Worm (Caenorhabditis elegans) whole organism, young adult: ENCODE results near the gene farl-11.

Experiments used
- ama-1 ChIP-seq, 3 experiments: fragments of 150-350 bp in 1 of 3; sonication (generic microtip) in 2 of 3; optimal IDR thresholded peaks; 2 replicates each; lab custom pipeline; 2014 to 2018; ENCODE audit warnings: missing biosample characterization in 2 of 3, missing genetic modification characterization in 2 of 3, missing genetic modification reagents in 2 of 3
- ztf-28 ChIP-seq: fragments of 200-800 bp; sonication (Bioruptor generic); IDR thresholded peaks from 2 replicates; pipeline ENCODE4 v1.3.6; 2022; ENCODE audit warnings: missing genetic modification reagents, missing genetic modification characterization, missing compliant biosample characterization
- ztf-6 ChIP-seq: fragments of 200-800 bp; sonication (Bioruptor generic); IDR thresholded peaks from 2 replicates; pipeline ENCODE4 v1.3.6; 2022; ENCODE audit warnings: missing genetic modification reagents, missing genetic modification characterization, missing compliant biosample characterization

DNA sequence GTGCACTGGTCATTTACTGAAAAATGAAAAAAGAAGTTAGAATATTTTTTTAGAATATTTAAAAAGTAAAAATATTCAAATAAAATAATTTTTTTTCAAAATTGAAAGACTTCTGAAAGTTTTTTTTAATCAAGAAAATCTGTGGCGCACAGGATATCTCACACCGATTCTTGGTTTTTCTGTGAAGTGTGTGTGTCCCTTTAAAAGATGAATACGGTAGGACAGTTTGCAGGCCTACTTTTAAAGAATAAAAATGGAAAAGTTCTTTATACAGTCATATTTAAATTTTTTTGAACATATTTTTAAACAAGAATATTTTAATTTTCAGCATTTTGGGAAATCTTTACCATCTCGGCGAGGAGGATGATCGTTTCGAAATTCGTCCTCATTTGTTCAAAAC, 6.3 kb downstream of the farl-11 start, which contains the start of gene mct-5:
- TF ChIP-seq ztf-6 (no peak), ztf-28 (GFP tag; lab: Robert Waterston, UW) (no peak), ama-1 (optimal IDR thresholded peaks at IDR 0.05; lab: Kevin White, UChicago) (no peak), ama-1 (GFP tag; optimal IDR thresholded peaks at IDR 0.05; lab: Kevin White, UChicago) (no peak)
